Worm (Caenorhabditis elegans) whole organism, mixed stage, embryonic: ENCODE measurements around the gene Y46G5A.20.
"Not testable (repeated sequence)": the region's sequence is repeated elsewhere in the genome, so short reads cannot be mapped to it uniquely, and the experiment has no call there.

Experiments used
- M03D4.4 ChIP-seq: sonication (generic microtip); optimal IDR thresholded peaks from 2 replicates; lab custom pipeline; 2017; ENCODE audit warnings: mild to moderate bottlenecking, missing genetic modification characterization, missing compliant biosample characterization
- ceh-43 ChIP-seq: fragments of 200-800 bp; sonication (Bioruptor generic); optimal IDR thresholded peaks from 2 replicates; lab custom pipeline; 2018; ENCODE audit warnings: mild to moderate bottlenecking, missing genetic modification characterization, moderate library complexity, missing compliant biosample characterization
- lsy-2 ChIP-seq: fragments of 150-350 bp; optimal IDR thresholded peaks from 2 replicates; lab custom pipeline; 2014; ENCODE audit warnings: missing biosample characterization, missing genetic modification characterization
- mab-5 ChIP-seq: fragments of 150-350 bp; optimal IDR thresholded peaks from 2 replicates; lab custom pipeline; 2014; ENCODE audit warnings: missing biosample characterization, missing genetic modification characterization
- mep-1 ChIP-seq: fragments of 150-350 bp; optimal IDR thresholded peaks from 2 replicates; lab custom pipeline; 2017; ENCODE audit warnings: missing biosample characterization, missing genetic modification reagents, missing genetic modification characterization, inconsistent platforms
- nhr-28 ChIP-seq: fragments of 150-350 bp; optimal IDR thresholded peaks from 2 replicates; lab custom pipeline; 2014; ENCODE audit warnings: missing biosample characterization, missing genetic modification characterization
- tbx-8 ChIP-seq: fragments of 200-800 bp; sonication (Bioruptor generic); optimal IDR thresholded peaks from 2 replicates; lab custom pipeline; 2018; ENCODE audit warnings: mild to moderate bottlenecking, missing genetic modification characterization, moderate library complexity, missing compliant biosample characterization
- unc-62 ChIP-seq: fragments of 150-350 bp; optimal IDR thresholded peaks from 2 replicates; lab custom pipeline; 2014; ENCODE audit warnings: missing biosample characterization, missing genetic modification reagents, missing genetic modification characterization
- zip-8 ChIP-seq: fragments of 150-350 bp; optimal IDR thresholded peaks from 2 replicates; lab custom pipeline; 2014; ENCODE audit warnings: missing biosample characterization, missing genetic modification characterization
- ztf-11 ChIP-seq: fragments of 150-350 bp; optimal IDR thresholded peaks from 2 replicates; lab custom pipeline; 2014; ENCODE audit warnings: missing biosample characterization, missing genetic modification characterization

DNA sequence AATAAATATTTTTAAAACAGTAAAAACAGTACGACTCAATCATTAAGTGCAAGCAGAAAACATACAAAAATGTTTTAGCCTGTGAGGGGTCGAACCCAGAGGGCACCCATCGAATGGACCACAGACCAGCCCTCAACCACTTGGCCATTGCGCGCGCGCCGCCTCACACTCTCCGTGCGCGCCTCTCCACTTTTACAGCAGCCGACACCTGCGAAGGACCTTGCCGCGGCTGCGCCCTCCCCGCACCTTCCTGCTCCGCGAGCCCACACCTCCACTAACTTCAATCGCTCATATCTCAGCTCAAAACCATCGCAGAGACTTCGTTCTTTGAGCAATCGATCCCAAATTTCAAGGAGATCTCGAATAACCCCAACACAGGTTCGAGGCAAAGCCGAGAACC lies 32.4 kb upstream of the Y46G5A.20 start:
- TF ChIP-seq ztf-11 (tag; lab: Kevin White, UChicago); tbx-8; mab-5 (tag; lab: Kevin White, UChicago); M03D4.4 (tag; lab: Kevin White, UChicago); zip-8 (tag; lab: Kevin White, UChicago); unc-62 (GFP tag; lab: Kevin White, UChicago); ceh-43; lsy-2 (tag; lab: Kevin White, UChicago); nhr-28 (tag; lab: Kevin White, UChicago): not testable (repeated sequence)
- TF ChIP-seq mep-1 (tag; lab: Kevin White, UChicago) = peak; percentile 27
